Fruit fly (Drosophila melanogaster) whole organism, adult: Measurements from ENCODE around the gene Mst85C.

Experiments used
- CG14711 ChIP-seq: fragments of 200-800 bp; sonication (Bioruptor generic); optimal IDR thresholded peaks from 2 replicates; lab custom pipeline; 2018; ENCODE audit warnings: missing biosample characterization, mild to moderate bottlenecking, missing genetic modification characterization, moderate library complexity
- CG7101 ChIP-seq: fragments of 200-800 bp; sonication (Bioruptor generic); optimal IDR thresholded peaks from 2 replicates; lab custom pipeline; 2018; ENCODE audit warnings: missing biosample characterization, mild to moderate bottlenecking, missing genetic modification characterization, moderate library complexity
- Hr96 ChIP-seq: fragments of 200-800 bp; sonication (Bioruptor generic); optimal IDR thresholded peaks from 2 replicates; lab custom pipeline; 2016; ENCODE audit warnings: missing biosample characterization, missing genetic modification characterization
- bab1 ChIP-seq: fragments of 200-800 bp; sonication (Bioruptor generic); optimal IDR thresholded peaks from 3 replicates; lab custom pipeline; 2019; ENCODE audit warnings: missing biosample characterization, mild to moderate bottlenecking, missing genetic modification characterization, moderate library complexity
- cnc ChIP-seq, 2 experiments: fragments of >200 bp; optimal IDR thresholded peaks; 2 replicates each; lab custom pipeline; 2017
- kay ChIP-seq: fragments of 200-800 bp; sonication (Bioruptor generic); peaks from one replicate; lab custom pipeline; 2016; ENCODE audit warnings: missing biosample characterization, missing genetic modification characterization, borderline replicate concordance
- tj ChIP-seq: fragments of 200-800 bp; sonication (Bioruptor generic); optimal IDR thresholded peaks from 3 replicates; lab custom pipeline; 2017; ENCODE audit warnings: missing biosample characterization, mild to moderate bottlenecking, missing genetic modification characterization, moderate library complexity
- toe ChIP-seq: fragments of 200-800 bp; sonication (Bioruptor generic); optimal IDR thresholded peaks from 2 replicates; lab custom pipeline; 2016; ENCODE audit warnings: missing biosample characterization, missing genetic modification characterization

- TF ChIP-seq kay (GFP tag; lab: Kevin White, UChicago) (no peak), bab1 (no peak), cnc (optimal IDR thresholded peaks at IDR 0.05; lab: Kevin White, UChicago) (no peak), CG7101 (tag; lab: Kevin White, UChicago) (no peak), tj (GFP tag; lab: Kevin White, UChicago) (no peak), CG14711 (tag; lab: Kevin White, UChicago) (no peak), Hr96 (GFP tag; lab: Kevin White, UChicago) (no peak), toe (no peak)
These were observed 19.0 kb upstream of the Mst85C start for dm6 chr3R:9029411-9029810.
